Fruit fly (Drosophila melanogaster) whole organism, embryonic: ENCODE measurements around the gene Crg-1.

Source experiments
- BtbVII ChIP-seq: fragments of 200-800 bp; sonication (Bioruptor generic); optimal IDR thresholded peaks from 3 replicates; lab custom pipeline; 2017; ENCODE audit warnings: missing biosample characterization, mild to moderate bottlenecking, missing genetic modification characterization
- CG10267 ChIP-seq: fragments of 200-800 bp; sonication (Bioruptor generic); optimal IDR thresholded peaks from 2 replicates; lab custom pipeline; 2018; ENCODE audit warnings: missing biosample characterization, mild to moderate bottlenecking, missing genetic modification characterization, moderate library complexity
- CG11398 ChIP-seq: fragments of 200-800 bp; sonication (Bioruptor generic); optimal IDR thresholded peaks from 2 replicates; lab custom pipeline; 2016; ENCODE audit warnings: missing biosample characterization, missing genetic modification characterization
- CG11696 ChIP-seq: fragments of 200-800 bp; sonication (Bioruptor generic); IDR thresholded peaks from 2 replicates; pipeline ENCODE4 v1.3.6; 2022; ENCODE audit warnings: missing biosample characterization, missing genetic modification characterization
- CG1233 ChIP-seq: fragments of 200-800 bp; sonication (Bioruptor generic); optimal IDR thresholded peaks from 4 replicates; lab custom pipeline; 2018; ENCODE audit warnings: missing biosample characterization, mild to moderate bottlenecking, missing genetic modification characterization
- CG14050 ChIP-seq: fragments of 200-800 bp; sonication (Bioruptor generic); IDR thresholded peaks from 3 replicates; pipeline ENCODE4 v1.3.6; 2022; ENCODE audit warnings: missing biosample characterization, missing genetic modification characterization
- CG15011 ChIP-seq: fragments of 200-800 bp; sonication (Bioruptor generic); optimal IDR thresholded peaks from 3 replicates; lab custom pipeline; 2018; ENCODE audit warnings: missing biosample characterization, mild to moderate bottlenecking, missing genetic modification characterization
- CG15514 ChIP-seq: fragments of 200-800 bp; sonication (Bioruptor generic); optimal IDR thresholded peaks from 3 replicates; lab custom pipeline; 2017; ENCODE audit warnings: missing biosample characterization, missing genetic modification characterization, mild to moderate bottlenecking, moderate library complexity, missing genetic modification reagents
- CG15601 ChIP-seq: fragments of 200-800 bp; sonication (Bioruptor generic); optimal IDR thresholded peaks from 3 replicates; lab custom pipeline; 2019; ENCODE audit warnings: missing biosample characterization, mild to moderate bottlenecking, missing genetic modification characterization, moderate library complexity
- CG16815 ChIP-seq: fragments of 200-800 bp; sonication (Bioruptor generic); optimal IDR thresholded peaks from 3 replicates; lab custom pipeline; 2017; ENCODE audit warnings: missing biosample characterization, mild to moderate bottlenecking, missing genetic modification characterization
- CG17568 ChIP-seq: fragments of 200-800 bp; sonication (Bioruptor generic); optimal IDR thresholded peaks from 2 replicates; lab custom pipeline; 2018; ENCODE audit warnings: missing biosample characterization, mild to moderate bottlenecking, missing genetic modification characterization, moderate library complexity
- CG2875 ChIP-seq: fragments of 200-800 bp; sonication (Bioruptor generic); optimal IDR thresholded peaks from 2 replicates; lab custom pipeline; 2017; ENCODE audit warnings: missing biosample characterization, mild to moderate bottlenecking, missing genetic modification characterization, missing genetic modification reagents
- CG31441 ChIP-seq: fragments of 200-800 bp; sonication (Bioruptor generic); IDR thresholded peaks from 2 replicates; pipeline ENCODE4 v1.3.6; 2022; ENCODE audit warnings: missing biosample characterization, missing genetic modification characterization
- CG32772 ChIP-seq: fragments of 200-800 bp; sonication (Bioruptor generic); IDR thresholded peaks from 2 replicates; pipeline ENCODE4 v1.3.6; 2022; ENCODE audit warnings: missing biosample characterization, missing genetic modification characterization
- CG34422 ChIP-seq: fragments of 200-800 bp; sonication (Bioruptor generic); IDR thresholded peaks from 3 replicates; pipeline ENCODE4 v1.3.6; 2022; ENCODE audit warnings: missing biosample characterization, missing genetic modification characterization
- CG3838 ChIP-seq: fragments of 200-800 bp; sonication (Bioruptor generic); optimal IDR thresholded peaks from 3 replicates; lab custom pipeline; 2016; ENCODE audit warnings: missing biosample characterization, missing genetic modification characterization
- CG4820 ChIP-seq: fragments of 200-800 bp; sonication (Bioruptor generic); optimal IDR thresholded peaks from 3 replicates; lab custom pipeline; 2016; ENCODE audit warnings: missing biosample characterization, missing genetic modification characterization
- CG6254 ChIP-seq: fragments of 200-800 bp; sonication (Bioruptor generic); optimal IDR thresholded peaks from 3 replicates; lab custom pipeline; 2017; ENCODE audit warnings: mild to moderate bottlenecking, missing biosample characterization, missing genetic modification reagents, missing genetic modification characterization
- CG8281 ChIP-seq: fragments of 200-800 bp; sonication (Bioruptor generic); optimal IDR thresholded peaks from 2 replicates; lab custom pipeline; 2018; ENCODE audit warnings: missing biosample characterization, mild to moderate bottlenecking, missing genetic modification characterization, moderate library complexity
- Deaf1 ChIP-seq: fragments of 200-800 bp; optimal IDR thresholded peaks from 3 replicates; lab custom pipeline; 2019; ENCODE audit warnings: missing biosample characterization, mild to moderate bottlenecking, missing genetic modification characterization, moderate library complexity
- H15 ChIP-seq: fragments of 200-800 bp; sonication (Bioruptor generic); IDR thresholded peaks from 3 replicates; pipeline ENCODE4 v1.3.6; 2022; ENCODE audit warnings: missing biosample characterization, missing genetic modification characterization
- Hr3 ChIP-seq: fragments of 200-800 bp; sonication (Bioruptor generic); optimal IDR thresholded peaks from 3 replicates; lab custom pipeline; 2016; ENCODE audit warnings: missing biosample characterization, missing genetic modification characterization
- MTF-1 ChIP-seq: fragments of 200-800 bp; sonication (Bioruptor generic); optimal IDR thresholded peaks from 2 replicates; lab custom pipeline; 2018; ENCODE audit warnings: missing biosample characterization, mild to moderate bottlenecking, missing genetic modification characterization, borderline replicate concordance
- Max ChIP-seq: fragments of 200-800 bp; sonication (Bioruptor generic); optimal IDR thresholded peaks from 2 replicates; lab custom pipeline; 2016; ENCODE audit warnings: missing biosample characterization, mild to moderate bottlenecking, missing genetic modification characterization
- NC2α ChIP-seq: fragments of 200-800 bp; sonication (Bioruptor generic); optimal IDR thresholded peaks from 2 replicates; lab custom pipeline; 2016; ENCODE audit warnings: missing biosample characterization, missing genetic modification characterization
- Poxn ChIP-seq: fragments of 200-800 bp; sonication (Bioruptor generic); IDR thresholded peaks from 2 replicates; pipeline ENCODE4 v1.3.6; 2022; ENCODE audit warnings: missing biosample characterization, missing genetic modification characterization
- Ravus ChIP-seq: fragments of 200-800 bp; sonication (Bioruptor generic); IDR thresholded peaks from 2 replicates; pipeline ENCODE4 v1.3.6; 2022; ENCODE audit warnings: missing biosample characterization, missing genetic modification characterization
- TFAM ChIP-seq: fragments of 200-800 bp; sonication (Bioruptor generic); optimal IDR thresholded peaks from 2 replicates; lab custom pipeline; 2017; ENCODE audit warnings: missing biosample characterization, missing genetic modification characterization, inconsistent platforms
- Trl ChIP-seq, 3 experiments: fragments of >200 bp in 2 of 3; fragments of 200-800 bp in 1 of 3; sonication (Bioruptor generic) in 1 of 3; optimal IDR thresholded peaks; 2 replicates in 1 of 3; 3 replicates in 2 of 3; lab custom pipeline; 2016 to 2017; ENCODE audit warnings: missing biosample characterization in 1 of 3, missing genetic modification characterization in 1 of 3
- amos ChIP-seq: fragments of 200-800 bp; sonication (Bioruptor generic); IDR thresholded peaks from 2 replicates; pipeline ENCODE4 v1.3.6; 2022; ENCODE audit warnings: missing biosample characterization, missing genetic modification characterization; ENCODE audit not compliant: partially characterized antibody
- bcd ChIP-seq: fragments of 200-800 bp; sonication (Bioruptor generic); optimal IDR thresholded peaks from 2 replicates; lab custom pipeline; 2017; ENCODE audit warnings: missing biosample characterization, mild to moderate bottlenecking, missing genetic modification characterization
- bigmax ChIP-seq: fragments of 200-800 bp; sonication (Bioruptor generic); optimal IDR thresholded peaks from 2 replicates; lab custom pipeline; 2018; ENCODE audit warnings: missing biosample characterization, mild to moderate bottlenecking, missing genetic modification characterization
- corto ChIP-seq: fragments of 200-800 bp; sonication (Bioruptor generic); optimal IDR thresholded peaks from 2 replicates; lab custom pipeline; 2016; ENCODE audit warnings: missing biosample characterization, mild to moderate bottlenecking, missing genetic modification characterization, moderate library complexity
- croc ChIP-seq: fragments of 200-800 bp; sonication (Bioruptor generic); conservative IDR thresholded peaks from 3 replicates; pipeline ENCODE4 v1.3.6; 2022; ENCODE audit warnings: missing biosample characterization, missing genetic modification characterization
- cwo ChIP-seq: fragments of 200-800 bp; sonication (Bioruptor generic); optimal IDR thresholded peaks from 3 replicates; lab custom pipeline; 2017; ENCODE audit warnings: missing biosample characterization, missing genetic modification characterization, mild to moderate bottlenecking, moderate library complexity, missing genetic modification reagents
- dysf ChIP-seq: fragments of 200-800 bp; sonication (Bioruptor generic); IDR thresholded peaks from 3 replicates; pipeline ENCODE4 v1.3.6; 2022; ENCODE audit warnings: missing biosample characterization, missing genetic modification characterization
- grau ChIP-seq: fragments of 200-800 bp; optimal IDR thresholded peaks from 3 replicates; lab custom pipeline; 2019; ENCODE audit warnings: missing biosample characterization, mild to moderate bottlenecking, missing genetic modification characterization, moderate library complexity
- luna ChIP-seq: fragments of 200-800 bp; sonication (Bioruptor generic); optimal IDR thresholded peaks from 2 replicates; lab custom pipeline; 2016; ENCODE audit warnings: missing biosample characterization, missing genetic modification characterization
- nau ChIP-seq: fragments of 200-800 bp; sonication (Bioruptor generic); optimal IDR thresholded peaks from 3 replicates; lab custom pipeline; 2017; ENCODE audit warnings: missing biosample characterization, mild to moderate bottlenecking, missing genetic modification characterization, missing genetic modification reagents
- pb ChIP-seq: fragments of 200-800 bp; sonication (Bioruptor generic); optimal IDR thresholded peaks from 3 replicates; lab custom pipeline; 2016; ENCODE audit warnings: missing biosample characterization, missing genetic modification characterization
- phol ChIP-seq: fragments of 200-800 bp; sonication (Bioruptor generic); optimal IDR thresholded peaks from 3 replicates; lab custom pipeline; 2018; ENCODE audit warnings: missing biosample characterization, mild to moderate bottlenecking, missing genetic modification characterization, moderate library complexity
- rib ChIP-seq: fragments of 200-800 bp; sonication (Bioruptor generic); IDR thresholded peaks from 2 replicates; pipeline ENCODE4 v1.3.6; 2022; ENCODE audit warnings: missing biosample characterization, missing genetic modification characterization
- scrt ChIP-seq: fragments of 200-800 bp; sonication (Bioruptor generic); optimal IDR thresholded peaks from 2 replicates; lab custom pipeline; 2018; ENCODE audit warnings: missing biosample characterization, mild to moderate bottlenecking, missing genetic modification characterization, moderate library complexity
- so ChIP-seq: fragments of 200-800 bp; sonication (Bioruptor generic); IDR thresholded peaks from 3 replicates; pipeline ENCODE4 v1.3.6; 2022; ENCODE audit warnings: missing biosample characterization, missing genetic modification characterization
- sob ChIP-seq: fragments of 200-800 bp; sonication (Bioruptor generic); IDR thresholded peaks from 2 replicates; pipeline ENCODE4 v1.3.6; 2022; ENCODE audit warnings: missing biosample characterization, missing genetic modification characterization
- stc ChIP-seq: fragments of 200-800 bp; sonication (Bioruptor generic); IDR thresholded peaks from 2 replicates; pipeline ENCODE4 v1.3.6; 2022; ENCODE audit warnings: missing biosample characterization, missing genetic modification characterization
- vvl ChIP-seq: fragments of 200-800 bp; sonication (Bioruptor generic); IDR thresholded peaks from 2 replicates; pipeline ENCODE4 v1.3.6; 2022; ENCODE audit warnings: missing biosample characterization, missing genetic modification characterization
- wdn ChIP-seq: fragments of 200-800 bp; sonication (Bioruptor generic); IDR thresholded peaks from 2 replicates; pipeline ENCODE4 v1.3.6; 2022; ENCODE audit warnings: missing biosample characterization, missing genetic modification characterization
- wor ChIP-seq: fragments of 200-800 bp; sonication (Bioruptor generic); IDR thresholded peaks from 2 replicates; pipeline ENCODE4 v1.3.6; 2022; ENCODE audit warnings: missing biosample characterization, missing genetic modification characterization

Crg-1 gene

dm6 chrX:3743891-3744491 is 49.0 kb upstream of the Crg-1 start (continued):
- TF ChIP-seq CG1233 (GFP tag; lab: Kevin White, UChicago) (peak; percentile 85), CG14050 (peak; percentile 50; the same call in 1 of the 3 replicates), CG32772 (GFP tag; lab: Robert Waterston, UW) (peak; percentile 79), CG15601 (tag; lab: Kevin White, UChicago) (peak; percentile 80), so (GFP tag; lab: Robert Waterston, UW) (peak; percentile 44; the same call in 1 of the 3 replicates), Max (GFP tag; lab: Kevin White, UChicago) (peak; percentile 81), BtbVII (peak; percentile 90), TFAM (GFP tag; lab: Kevin White, UChicago) (no peak), croc (peak; percentile 75), stc (GFP tag; lab: Robert Waterston, UW) (peak; percentile 65), wor (GFP tag; lab: Robert Waterston, UW) (peak; percentile 86), bigmax (no peak), CG10267 (peak; percentile 83), luna (GFP tag; lab: Kevin White, UChicago) (no peak), H15 (GFP tag; lab: Robert Waterston, UW) (peak; percentile 67; the same call in 2 of the 3 replicates), CG31441 (GFP tag; lab: Robert Waterston, UW) (peak; percentile 87), nau (GFP tag; lab: Kevin White, UChicago) (peak; percentile 13), sob (peak; percentile 45; the same call in 1 of the 2 replicates), amos (GFP tag; lab: Robert Waterston, UW) (no peak; the same call in 1 of the 2 replicates), vvl (GFP tag; lab: Robert Waterston, UW) (peak; percentile 74), grau (tag; lab: Kevin White, UChicago) (peak; percentile 90), Trl (optimal IDR thresholded peaks at IDR 0.05; lab: Kevin White, UChicago) (peak in 1 of 2 experiments; percentile 8), Trl (GFP tag; optimal IDR thresholded peaks at IDR 0.05; lab: Kevin White, UChicago) (no peak), CG16815 (peak; percentile 78), CG11398 (GFP tag; lab: Kevin White, UChicago) (no peak), CG2875 (GFP tag; lab: Kevin White, UChicago) (peak; percentile 73), CG3838 (no peak), rib (no peak; the same call in 1 of the 2 replicates), CG6254 (GFP tag; lab: Kevin White, UChicago) (peak; percentile 79), CG11696 (peak; percentile 53), pb (GFP tag; lab: Kevin White, UChicago) (no peak), corto (GFP tag; lab: Kevin White, UChicago) (no peak), scrt (GFP tag; lab: Kevin White, UChicago) (peak; percentile 67), phol (tag; lab: Kevin White, UChicago) (peak; percentile 90), Poxn (GFP tag; lab: Robert Waterston, UW) (no peak; the same call in 1 of the 2 replicates), cwo (peak; percentile 84), MTF-1 (GFP tag; lab: Kevin White, UChicago) (no peak), dysf (GFP tag; lab: Robert Waterston, UW) (peak; percentile 85), CG15514 (peak; percentile 39), CG34422 (peak; percentile 57; the same call in 2 of the 3 replicates), Hr3 (peak; percentile 85), CG4820 (GFP tag; lab: Kevin White, UChicago) (peak; percentile 81), Ravus (peak; percentile 18; the same call in 1 of the 2 replicates), CG17568 (GFP tag; lab: Kevin White, UChicago) (peak; percentile 21), wdn (peak; percentile 55; the same call in 1 of the 2 replicates), NC2α (GFP tag; lab: Kevin White, UChicago) (no peak), bcd (peak; percentile 89), CG8281 (tag; lab: Kevin White, UChicago) (peak; percentile 39), CG15011 (GFP tag; lab: Kevin White, UChicago) (peak; percentile 47), Deaf1 (tag; lab: Kevin White, UChicago) (peak; percentile 47)
